Fruit fly (Drosophila melanogaster) Kc167 (cell line): Measurements from ENCODE around the gene CG32388.

Experiments
- Myc ChIP-seq: fragments of >200 bp; optimal IDR thresholded peaks from 2 replicates; lab custom pipeline; 2017; ENCODE audit warnings: missing external identifiers
- Sin3A ChIP-seq: fragments of >200 bp; optimal IDR thresholded peaks from 2 replicates; lab custom pipeline; 2018; ENCODE audit warnings: missing external identifiers
- h ChIP-seq: fragments of >200 bp; optimal IDR thresholded peaks from 3 replicates; lab custom pipeline; 2018; ENCODE audit warnings: missing external identifiers
- insv ChIP-seq: fragments of >200 bp; optimal IDR thresholded peaks from 3 replicates; lab custom pipeline; 2018; ENCODE audit warnings: missing external identifiers
- psq ChIP-seq: fragments of >200 bp; optimal IDR thresholded peaks from 2 replicates; lab custom pipeline; 2017; ENCODE audit warnings: missing external identifiers
- ttk ChIP-seq: sonication (Bioruptor generic); optimal IDR thresholded peaks from 2 replicates; lab custom pipeline; 2017; ENCODE audit warnings: missing external identifiers

CG32388 gene

dm6 chr3L:6984486-6984885 is at the start of gene CG32388, which contains the start of gene CG43439:
TSS of gene CG32388 (minus strand) at chr3L:6984586.
TSS of gene CG43439 (minus strand) at chr3L:6984586.
- TF ChIP-seq psq (lab: Kevin White, UChicago) (no peak), Sin3A (lab: Kevin White, UChicago) (no peak), Myc (lab: Kevin White, UChicago) (no peak), ttk (lab: Kevin White, UChicago) (no peak), h (no peak), insv (lab: Kevin White, UChicago) (no peak)

dm6 chr3L:7026694-7027093 is 42.3 kb upstream of the CG32388 start, which contains the start of gene CG17744:
TSS of gene CG17744 (minus strand) at chr3L:7026794.
- TF ChIP-seq Sin3A (lab: Kevin White, UChicago) (no peak), Myc (lab: Kevin White, UChicago) (no peak), psq (lab: Kevin White, UChicago) (no peak), ttk (lab: Kevin White, UChicago) (no peak), insv (lab: Kevin White, UChicago) (no peak), h (no peak)

dm6 chr3L:7013568-7014305 is 29.4 kb upstream of the CG32388 start:
- TF ChIP-seq h (no peak), psq (lab: Kevin White, UChicago) (no peak), ttk (lab: Kevin White, UChicago) (no peak), Sin3A (lab: Kevin White, UChicago) (no peak), insv (lab: Kevin White, UChicago) (no peak), Myc (lab: Kevin White, UChicago) (no peak)

DNA sequence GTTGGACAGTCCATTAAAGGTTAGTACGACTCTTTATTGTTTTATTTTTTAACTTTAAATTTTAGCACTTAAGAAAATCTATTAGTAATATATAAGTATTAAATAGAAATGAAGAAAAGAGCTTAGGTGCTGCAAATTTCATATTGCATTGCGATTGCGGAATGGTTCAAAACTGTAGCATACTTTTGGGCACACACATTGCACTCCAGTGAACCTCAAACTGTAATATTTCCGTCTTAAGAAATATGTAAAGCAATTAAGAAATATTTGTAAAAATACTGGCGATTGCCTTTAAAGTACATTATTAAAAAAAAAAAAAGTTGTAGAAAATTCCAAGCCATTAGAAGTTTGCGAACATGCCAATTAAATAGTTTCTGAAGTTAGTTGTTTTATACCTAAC is 27.9 kb upstream of the CG32388 start:
- no peak for TF ChIP-seq Sin3A (lab: Kevin White, UChicago)
- TF ChIP-seq Myc (lab: Kevin White, UChicago) = no peak
- TF ChIP-seq ttk (lab: Kevin White, UChicago) = no peak
- no peak for TF ChIP-seq insv (lab: Kevin White, UChicago)
- no peak for TF ChIP-seq psq (lab: Kevin White, UChicago)
- no peak for TF ChIP-seq h

DNA sequence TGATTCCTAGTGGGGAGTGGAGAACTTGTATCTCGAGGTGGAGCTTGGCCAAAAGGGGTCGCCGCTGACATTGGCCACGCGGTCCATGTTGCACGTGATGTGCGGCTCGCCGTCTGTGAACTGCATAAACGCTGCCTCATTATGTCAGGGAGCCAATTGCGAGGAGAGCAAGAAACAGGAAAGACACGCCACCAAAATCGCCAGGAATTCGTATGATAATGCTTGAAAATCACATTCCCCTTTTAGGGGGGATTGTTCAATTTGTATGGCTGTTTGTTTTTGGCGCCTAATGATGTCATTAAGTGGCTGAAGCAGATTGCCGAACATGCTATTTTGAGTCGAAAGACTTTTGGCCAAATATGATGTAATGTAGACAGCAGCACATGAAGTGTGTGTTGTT is 25.5 kb upstream of the CG32388 start:
- no peak for TF ChIP-seq ttk (lab: Kevin White, UChicago)
- no peak for TF ChIP-seq h

DNA sequence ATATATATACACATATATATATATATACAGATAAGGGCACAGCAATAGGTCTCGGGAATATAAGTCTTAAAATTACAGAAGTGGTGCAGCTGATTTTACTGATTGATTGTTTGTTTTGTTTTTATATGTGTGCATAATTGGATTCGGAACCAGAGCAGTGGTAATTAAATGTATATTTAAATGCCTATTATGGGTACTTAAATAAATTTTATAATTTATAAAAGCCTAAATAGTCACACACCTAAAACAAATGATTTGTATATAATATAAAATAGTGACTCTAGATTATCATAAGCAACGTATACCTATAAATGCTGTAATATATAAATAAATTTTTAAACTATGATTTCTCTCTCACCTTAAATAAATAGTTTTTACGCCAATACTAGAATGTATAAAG is 25.0 kb upstream of the CG32388 start:
- no peak for TF ChIP-seq psq (lab: Kevin White, UChicago)
- TF ChIP-seq Sin3A (lab: Kevin White, UChicago) = no peak
- no peak for TF ChIP-seq h
- no peak for TF ChIP-seq ttk (lab: Kevin White, UChicago)
- TF ChIP-seq Myc (lab: Kevin White, UChicago) = no peak
- no peak for TF ChIP-seq insv (lab: Kevin White, UChicago)

DNA sequence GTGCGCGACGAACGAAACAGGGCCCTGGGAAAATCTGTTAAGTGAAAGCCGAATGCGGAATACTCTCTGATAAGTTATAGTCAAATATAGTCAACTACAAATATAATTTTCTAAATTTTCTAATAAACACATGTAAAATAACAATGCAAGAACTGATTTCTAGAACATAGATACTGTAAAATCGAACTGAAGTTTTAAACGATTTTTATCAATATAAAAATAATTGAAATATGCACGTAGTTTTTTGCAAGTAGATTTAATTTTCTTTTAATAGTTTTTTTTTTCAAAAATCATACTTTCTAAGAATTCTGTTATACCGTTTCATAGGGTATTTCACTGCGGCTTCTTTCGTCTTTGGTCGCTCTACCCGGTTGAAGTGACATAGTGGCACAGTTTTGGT is 24.0 kb upstream of the CG32388 start:
- TF ChIP-seq Sin3A (lab: Kevin White, UChicago) (no peak), ttk (lab: Kevin White, UChicago) (no peak), h (no peak), insv (lab: Kevin White, UChicago) (no peak), Myc (lab: Kevin White, UChicago) (no peak), psq (lab: Kevin White, UChicago) (no peak)

DNA sequence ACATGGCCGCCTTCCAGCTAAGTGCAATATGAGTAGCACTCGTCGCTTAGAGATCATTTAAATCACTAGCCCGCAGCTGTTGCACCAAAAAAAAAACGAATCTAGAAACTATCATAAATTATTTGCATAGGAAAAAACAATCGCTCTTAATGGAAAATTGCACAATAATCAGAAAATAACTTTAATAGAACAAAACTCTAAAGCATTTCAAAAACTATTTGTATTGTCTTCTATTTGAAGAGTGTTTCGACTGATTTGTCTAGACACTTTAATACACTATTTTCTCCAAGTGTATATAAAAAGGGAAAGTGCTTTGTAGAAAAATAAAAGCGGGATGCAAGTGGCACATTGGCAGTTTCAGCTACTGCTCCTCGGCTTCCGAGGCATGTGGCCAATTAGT is 22.0 kb upstream of the CG32388 start:
- no peak for TF ChIP-seq Sin3A (lab: Kevin White, UChicago)
- TF ChIP-seq Myc (lab: Kevin White, UChicago) = no peak
- TF ChIP-seq psq (lab: Kevin White, UChicago) = no peak
- TF ChIP-seq insv (lab: Kevin White, UChicago) = no peak
- TF ChIP-seq h = no peak
- TF ChIP-seq ttk (lab: Kevin White, UChicago) = no peak

DNA sequence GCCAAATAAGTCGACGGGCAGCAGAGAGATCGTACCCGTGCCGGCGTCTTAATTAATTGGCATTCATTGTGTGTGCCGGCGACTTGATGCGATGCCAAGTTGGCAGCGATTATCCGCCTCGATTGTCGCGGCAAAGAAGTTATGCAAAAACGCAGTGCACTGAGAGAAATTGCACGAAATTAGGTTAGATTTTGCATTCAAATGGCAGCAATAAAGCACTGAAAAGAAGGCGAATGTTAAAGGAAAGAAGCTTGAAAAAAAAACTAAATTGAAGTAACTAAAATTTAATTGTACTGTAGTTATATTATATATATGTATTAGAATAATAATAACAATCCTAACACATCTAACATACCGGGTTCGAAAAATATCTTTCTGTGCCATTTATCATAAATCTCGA is 18.7 kb upstream of the CG32388 start:
- TF ChIP-seq insv (lab: Kevin White, UChicago) (no peak), Sin3A (lab: Kevin White, UChicago) (no peak), h (no peak), psq (lab: Kevin White, UChicago) (no peak), Myc (lab: Kevin White, UChicago) (no peak), ttk (lab: Kevin White, UChicago) (no peak)

dm6 chr3L:7002355-7002754 is 18.0 kb upstream of the CG32388 start:
- TF ChIP-seq h (no peak), Sin3A (lab: Kevin White, UChicago) (no peak)

dm6 chr3L:7001855-7002254 is 17.5 kb upstream of the CG32388 start:
- TF ChIP-seq psq (lab: Kevin White, UChicago) (no peak), Myc (lab: Kevin White, UChicago) (no peak)

DNA sequence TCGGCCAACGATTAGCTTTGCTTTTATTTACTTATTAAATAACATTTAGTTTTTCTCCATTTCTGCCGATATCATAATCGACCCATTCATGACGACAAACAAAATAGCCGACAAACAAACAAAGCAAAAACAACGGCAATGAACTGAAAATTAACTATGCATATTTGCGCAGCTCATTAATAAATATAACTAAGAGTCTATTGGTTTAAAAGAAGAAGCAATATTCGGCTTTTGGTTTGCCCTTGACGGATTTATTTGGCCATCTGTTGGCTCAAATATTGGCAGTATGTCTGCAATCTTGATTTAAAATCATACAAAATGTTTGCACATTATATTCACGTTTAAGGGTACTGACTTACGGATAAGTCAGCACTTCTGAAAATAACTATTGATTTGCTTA is 15.6 kb upstream of the CG32388 start:
- no peak for TF ChIP-seq insv (lab: Kevin White, UChicago)
- no peak for TF ChIP-seq h
- no peak for TF ChIP-seq ttk (lab: Kevin White, UChicago)
- TF ChIP-seq Myc (lab: Kevin White, UChicago) = no peak
- no peak for TF ChIP-seq Sin3A (lab: Kevin White, UChicago)
- no peak for TF ChIP-seq psq (lab: Kevin White, UChicago)

DNA sequence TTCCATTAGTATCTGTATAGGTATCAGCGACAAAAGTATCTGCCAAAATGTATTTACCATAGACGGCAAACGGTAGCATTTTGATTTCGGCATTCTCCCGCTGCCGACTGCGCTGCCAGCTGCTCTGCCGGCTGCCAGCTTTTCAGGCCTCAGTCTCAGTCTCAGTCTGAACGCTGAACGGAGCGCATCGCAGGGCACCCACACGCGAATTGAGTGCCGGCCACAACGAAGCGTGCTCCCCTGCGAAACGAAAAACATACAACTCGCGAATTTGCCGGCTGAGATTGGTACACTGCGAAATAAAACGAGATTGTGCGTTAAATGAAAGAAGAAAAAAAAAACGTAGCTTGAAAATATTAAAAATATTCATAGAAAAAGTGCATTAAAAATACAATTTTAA is 14.3 kb upstream of the CG32388 start, which contains the start of gene Mp:
Gene Mp, plus strand, starts transcription at position 152 of the 400 bp plus-strand sequence.
- TF ChIP-seq Sin3A (lab: Kevin White, UChicago) (no peak), Myc (lab: Kevin White, UChicago) (no peak), psq (lab: Kevin White, UChicago) (no peak), ttk (lab: Kevin White, UChicago) (no peak), h (no peak), insv (lab: Kevin White, UChicago) (no peak)
